Worm (Caenorhabditis elegans) whole organism, L4 larva: ENCODE results near the gene rnf-113.

Experiments used
- ZK546.5 ChIP-seq, 2 experiments: sonication (generic microtip); optimal IDR thresholded peaks; 2 replicates each; lab custom pipeline; 2017; ENCODE audit warnings: missing biosample characterization in 2 of 2, missing genetic modification characterization in 2 of 2
- ama-1 ChIP-seq: fragments of 150-350 bp; optimal IDR thresholded peaks from 2 replicates; lab custom pipeline; 2014; ENCODE audit warnings: inconsistent platforms, mixed read lengths
- daf-12 ChIP-seq: fragments of 150-350 bp; optimal IDR thresholded peaks from 2 replicates; lab custom pipeline; 2014; ENCODE audit warnings: missing biosample characterization, missing genetic modification reagents, missing genetic modification characterization
- fos-1 ChIP-seq: fragments of 150-350 bp; optimal IDR thresholded peaks from 2 replicates; lab custom pipeline; 2014; ENCODE audit warnings: missing biosample characterization, missing genetic modification characterization
- lim-7 ChIP-seq: fragments of 200-800 bp; sonication (Bioruptor generic); IDR thresholded peaks from 2 replicates; pipeline ENCODE4 v1.3.6; 2022; ENCODE audit warnings: missing genetic modification characterization, missing compliant biosample characterization
- lin-39 ChIP-seq: fragments of 150-350 bp; optimal IDR thresholded peaks from 2 replicates; lab custom pipeline; 2014; ENCODE audit warnings: missing biosample characterization, missing genetic modification reagents, missing genetic modification characterization
- madf-9 ChIP-seq: fragments of 200-800 bp; sonication (Bioruptor generic); conservative IDR thresholded peaks from 2 replicates; pipeline ENCODE4 v1.3.6; 2022; ENCODE audit warnings: missing genetic modification reagents, missing genetic modification characterization, missing compliant biosample characterization
- mdl-1 ChIP-seq, 2 experiments: fragments of 150-350 bp in 1 of 2; sonication (generic microtip) in 1 of 2; optimal IDR thresholded peaks; 2 replicates each; lab custom pipeline; 2014 to 2017; ENCODE audit warnings: missing biosample characterization in 2 of 2, missing genetic modification characterization in 2 of 2
- snpc-4 ChIP-seq: fragments of 150-350 bp; optimal IDR thresholded peaks from 2 replicates; lab custom pipeline; 2014; ENCODE audit warnings: missing biosample characterization, missing genetic modification characterization
- unc-130 ChIP-seq: sonication (generic microtip); optimal IDR thresholded peaks from 2 replicates; lab custom pipeline; 2016; ENCODE audit warnings: missing genetic modification reagents, missing genetic modification characterization, missing compliant biosample characterization
- unc-62 ChIP-seq, 3 experiments: fragments of 150-350 bp in 1 of 3; sonication (generic microtip); optimal IDR thresholded peaks in 2 of 3; peaks in 1 of 3; 1 replicate in 1 of 3; 2 replicates in 2 of 3; lab custom pipeline; 2014 to 2017; ENCODE audit warnings: missing biosample characterization in 3 of 3, missing genetic modification characterization in 3 of 3, missing genetic modification reagents in 3 of 3, missing genotype in 1 of 3

DNA sequence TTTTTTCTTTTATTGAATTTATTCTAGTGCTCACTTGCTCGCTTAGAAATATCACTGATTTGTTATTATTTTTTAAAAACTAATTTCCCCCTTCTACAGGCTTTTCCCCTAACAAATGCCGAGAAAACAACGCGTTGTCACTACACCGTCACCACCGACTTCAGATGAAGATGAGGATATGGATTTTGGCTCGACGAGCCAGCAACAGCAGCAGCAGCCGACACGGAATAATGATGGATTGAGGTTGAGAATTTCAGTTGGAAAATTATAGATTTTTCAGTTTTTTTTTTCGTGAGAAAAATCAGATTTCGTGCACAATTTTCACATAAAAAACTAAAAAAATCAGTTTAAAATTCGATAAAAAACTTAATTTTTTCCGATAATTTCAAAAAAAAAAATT, 5.6 kb upstream of the rnf-113 start, which contains the start of gene dpy-28:
- TF ChIP-seq mdl-1 (tag; optimal IDR thresholded peaks at IDR 0.05; lab: Kevin White, UChicago) (no peak), ama-1 (lab: Kevin White, UChicago) (peak; percentile 70), lin-39 (tag; lab: Kevin White, UChicago) (no peak), madf-9 (no peak), fos-1 (tag; lab: Kevin White, UChicago) (no peak), snpc-4 (tag; lab: Kevin White, UChicago) (no peak), daf-12 (tag; lab: Kevin White, UChicago) (no peak), lim-7 (GFP tag; lab: Robert Waterston, UW) (no peak), unc-62 (GFP tag; optimal IDR thresholded peaks at IDR 0.05 in 1 of 2; lab: Kevin White, UChicago) (no peak), unc-62 (tag; optimal IDR thresholded peaks at IDR 0.05; lab: Kevin White, UChicago) (no peak), ZK546.5 (tag; optimal IDR thresholded peaks at IDR 0.05; lab: Kevin White, UChicago) (no peak), unc-130 (no peak)
